Worm (Caenorhabditis elegans): Measurements from ENCODE around the gene fbxa-202.

The fbxa-202 gene

ce11 chrV:6335226-6335625, 8.1 kb downstream of the fbxa-202 start (continued):
- TF ChIP-seq efl-1 (GFP tag; optimal IDR thresholded peaks at IDR 0.05) (no peak), hmg-20 (GFP tag; IDR thresholded peaks at IDR 0.05) (no peak), repo-1 (tag; optimal IDR thresholded peaks at IDR 0.05) (no peak), lin-26 (GFP tag; IDR thresholded peaks at IDR 0.05) (peak; percentile 93), zim-3 (tag; optimal IDR thresholded peaks at IDR 0.05) (peak; percentile 11), F33H1.4 (GFP tag; IDR thresholded peaks at IDR 0.05) (peak; percentile 33; the same call in 1 of the 2 replicates), hlh-12 (tag; optimal IDR thresholded peaks at IDR 0.05) (peak; percentile 6), attf-5 (GFP tag; optimal IDR thresholded peaks at IDR 0.05) (peak; percentile 58), B0019.2 (GFP tag; conservative IDR thresholded peaks at IDR 0.05) (no peak), T07F8.4 (tag; optimal IDR thresholded peaks at IDR 0.05) (peak; percentile 42), nfya-1 (tag; optimal IDR thresholded peaks at IDR 0.05; ENCODE audit: borderline replicate concordance, insufficient read depth) (no peak), B0261.1 (tag; optimal IDR thresholded peaks at IDR 0.05) (peak; percentile 76), K11D2.4 (GFP tag; IDR thresholded peaks at IDR 0.05) (0 out of 2 replicates have a peak, but pooled peaks have one; percentile 26), ztf-25 (GFP tag; IDR thresholded peaks at IDR 0.05) (peak; percentile 67; the same call in 1 of the 2 replicates), Y53G8AR.9 (GFP tag; conservative IDR thresholded peaks at IDR 0.05) (no peak), lin-54 (GFP tag; optimal IDR thresholded peaks at IDR 0.05) (peak; percentile 56), F10E7.11 (tag; optimal IDR thresholded peaks at IDR 0.05) (no peak), nhr-80 (tag; optimal IDR thresholded peaks at IDR 0.05) (peak; percentile 35), ZK185.1 (tag; optimal IDR thresholded peaks at IDR 0.05; ENCODE audit: poor library complexity, severe bottlenecking) (peak; percentile 47), Y67H2A.10 (GFP tag; conservative IDR thresholded peaks at IDR 0.05) (no peak), F23B12.7 (tag; optimal IDR thresholded peaks at IDR 0.05; ENCODE audit: insufficient read depth) (peak; percentile 45), mxl-1 (tag; optimal IDR thresholded peaks at IDR 0.05) (peak; percentile 91), F52B5.7 (tag; optimal IDR thresholded peaks at IDR 0.05) (peak; percentile 67), nhr-179 (tag; optimal IDR thresholded peaks at IDR 0.05) (no peak), D2030.7 (GFP tag; IDR thresholded peaks at IDR 0.05) (peak; percentile 62; the same call in 1 of the 2 replicates), let-526 (GFP tag; IDR thresholded peaks at IDR 0.05) (no peak), C06A6.2 (GFP tag; conservative IDR thresholded peaks at IDR 0.05) (no peak), lsl-1 (GFP tag; optimal IDR thresholded peaks at IDR 0.05) (peak; percentile 35), snpc-1.1 (tag; optimal IDR thresholded peaks at IDR 0.05; ENCODE audit: insufficient read depth) (no peak), lin-35 (GFP tag; optimal IDR thresholded peaks at IDR 0.05) (no peak), B0336.3 (GFP tag; IDR thresholded peaks at IDR 0.05) (no peak), fkh-3 (tag; optimal IDR thresholded peaks at IDR 0.05) (peak; percentile 2), ceh-40 (GFP tag; IDR thresholded peaks at IDR 0.05) (peak; percentile 91), ztf-3 (GFP tag; optimal IDR thresholded peaks at IDR 0.05) (no peak), ztf-22 (GFP tag; optimal IDR thresholded peaks at IDR 0.05) (peak; percentile 7), aptf-2 (GFP tag; conservative IDR thresholded peaks at IDR 0.05) (no peak), dpl-1 (GFP tag; optimal IDR thresholded peaks at IDR 0.05) (no peak), dpff-1 (tag; optimal IDR thresholded peaks at IDR 0.05) (no peak), hsf-1 (GFP tag; IDR thresholded peaks at IDR 0.05) (peak; percentile 71), nhr-27 (tag; optimal IDR thresholded peaks at IDR 0.05) (peak; percentile 83), atf-7 (tag; optimal IDR thresholded peaks at IDR 0.05) (peak; percentile 17), F37B4.10 (GFP tag; IDR thresholded peaks at IDR 0.05) (no peak), unc-130 (GFP tag; optimal IDR thresholded peaks at IDR 0.05) (peak; percentile 28), ztf-28 (GFP tag; IDR thresholded peaks at IDR 0.05) (no peak), F55B11.4 (tag; optimal IDR thresholded peaks at IDR 0.05; ENCODE audit: borderline replicate concordance, insufficient read depth) (no peak), akir-1 (GFP tag; optimal IDR thresholded peaks at IDR 0.05) (no peak), madf-6 (GFP tag; IDR thresholded peaks at IDR 0.05) (peak; percentile 66), ztf-6 (GFP tag; IDR thresholded peaks at IDR 0.05) (0 out of 2 replicates have a peak, but pooled peaks have one; percentile 39), mcd-1 (GFP tag; IDR thresholded peaks at IDR 0.05) (no peak)
